Worm (Caenorhabditis elegans) whole organism, L4 larva: ENCODE measurements around the gene F19B2.5.
A peak's percentile ranks its signal among the peaks of the same experiment; 100 is the strongest.

ENCODE experiments used
- D1046.2 ChIP-seq: fragments of 200-800 bp; sonication (Bioruptor generic); IDR thresholded peaks from 2 replicates; pipeline ENCODE4 v1.3.6; 2022; ENCODE audit warnings: missing genetic modification characterization, missing compliant biosample characterization
- F10B5.3 ChIP-seq: sonication (generic microtip); optimal IDR thresholded peaks from 2 replicates; lab custom pipeline; 2016; ENCODE audit warnings: mild to moderate bottlenecking, missing genetic modification characterization, missing compliant biosample characterization
- F44E2.7 ChIP-seq: fragments of 200-800 bp; sonication (Bioruptor generic); IDR thresholded peaks from 2 replicates; pipeline ENCODE4 v2.1.2; 2022; ENCODE audit warnings: missing genetic modification characterization, missing compliant biosample characterization
- R02D3.7 ChIP-seq: fragments of 150-350 bp; sonication (generic microtip); optimal IDR thresholded peaks from 3 replicates; lab custom pipeline; 2014; ENCODE audit warnings: missing biosample characterization, missing genetic modification characterization
- T26A8.4 ChIP-seq: fragments of 200-800 bp; sonication (Bioruptor generic); IDR thresholded peaks from 2 replicates; pipeline ENCODE4 v1.3.6; 2022; ENCODE audit warnings: missing genetic modification characterization, missing compliant biosample characterization
- Y75B8A.6 ChIP-seq: fragments of 200-800 bp; sonication (Bioruptor generic); IDR thresholded peaks from 2 replicates; pipeline ENCODE4 v1.3.6; 2022; ENCODE audit warnings: missing genetic modification reagents, missing genetic modification characterization, missing compliant biosample characterization
- ZK337.2 ChIP-seq: fragments of 200-800 bp; sonication (Bioruptor generic); IDR thresholded peaks from 2 replicates; pipeline ENCODE4 v1.3.6; 2022; ENCODE audit warnings: missing genetic modification reagents, missing genetic modification characterization, missing compliant biosample characterization
- aha-1 ChIP-seq: fragments of 150-350 bp; peaks from one replicate; lab custom pipeline; 2014; ENCODE audit warnings: missing biosample characterization, missing genetic modification characterization
- gei-8 ChIP-seq: fragments of 200-800 bp; sonication (Bioruptor generic); optimal IDR thresholded peaks from 2 replicates; lab custom pipeline; 2018; ENCODE audit warnings: mild to moderate bottlenecking, missing genetic modification characterization, missing compliant biosample characterization
- hlh-30 ChIP-seq: sonication (generic microtip); optimal IDR thresholded peaks from 2 replicates; lab custom pipeline; 2017; ENCODE audit warnings: antibody characterized with exemption, mild to moderate bottlenecking, missing genetic modification characterization, missing compliant biosample characterization; ENCODE audit not compliant: insufficient read depth
- hmg-1.1 ChIP-seq: fragments of 200-800 bp; sonication (Bioruptor generic); IDR thresholded peaks from 2 replicates; pipeline ENCODE4 v1.3.6; 2022; ENCODE audit warnings: missing genetic modification reagents, missing genetic modification characterization, missing compliant biosample characterization
- lin-15B ChIP-seq: fragments of 150-350 bp; sonication (generic microtip); optimal IDR thresholded peaks from 3 replicates; lab custom pipeline; 2014; ENCODE audit warnings: missing biosample characterization, missing genetic modification characterization
- lin-38 ChIP-seq: fragments of 200-800 bp; sonication (Bioruptor generic); IDR thresholded peaks from 2 replicates; pipeline ENCODE4 v1.3.6; 2022; ENCODE audit warnings: missing genetic modification reagents, missing genetic modification characterization, missing compliant biosample characterization
- madf-5 ChIP-seq, 2 experiments: fragments of 200-800 bp; sonication (Bioruptor generic); IDR thresholded peaks; 2 replicates each; pipeline ENCODE4 v1.3.6; 2022; ENCODE audit warnings: missing compliant biosample characterization in 2 of 2, missing genetic modification characterization in 2 of 2
- mep-1 ChIP-seq: fragments of 150-350 bp; sonication (generic microtip); optimal IDR thresholded peaks from 3 replicates; lab custom pipeline; 2014; ENCODE audit warnings: missing biosample characterization, missing genetic modification characterization
- nhr-111 ChIP-seq: fragments of 200-800 bp; sonication (Bioruptor generic); optimal IDR thresholded peaks from 2 replicates; lab custom pipeline; 2018; ENCODE audit warnings: mild to moderate bottlenecking, missing genetic modification characterization, missing compliant biosample characterization
- nhr-25 ChIP-seq: sonication (generic microtip); optimal IDR thresholded peaks from 2 replicates; lab custom pipeline; 2017; ENCODE audit warnings: missing genetic modification characterization, mild to moderate bottlenecking, missing compliant biosample characterization, antibody characterized with exemption, moderate library complexity, borderline replicate concordance; ENCODE audit not compliant: insufficient read depth
- nhr-42 ChIP-seq: fragments of 200-800 bp; sonication (Bioruptor generic); IDR thresholded peaks from 2 replicates; pipeline ENCODE4 v1.3.6; 2022; ENCODE audit warnings: missing genetic modification characterization, missing compliant biosample characterization
- pha-4 ChIP-seq, 2 experiments: fragments of 150-350 bp in 1 of 2; fragments of 200-800 bp in 1 of 2; sonication (Bioruptor generic) in 1 of 2; IDR thresholded peaks in 1 of 2; optimal IDR thresholded peaks in 1 of 2; 2 replicates each; pipeline versions ENCODE4 v1.3.6 to Lab custom; 2014 to 2022; ENCODE audit warnings: missing genetic modification characterization in 2 of 2, missing genetic modification reagents in 2 of 2, missing biosample characterization in 1 of 2, missing compliant biosample characterization in 1 of 2
- php-3 ChIP-seq: fragments of 200-800 bp; sonication (Bioruptor generic); IDR thresholded peaks from 2 replicates; pipeline ENCODE4 v1.3.6; 2022; ENCODE audit warnings: missing genetic modification reagents, missing genetic modification characterization, missing compliant biosample characterization
- pqm-1 ChIP-seq: sonication (generic microtip); optimal IDR thresholded peaks from 2 replicates; lab custom pipeline; 2017; ENCODE audit warnings: missing biosample characterization, missing genetic modification characterization
- saeg-2 ChIP-seq: fragments of 200-800 bp; sonication (Bioruptor generic); IDR thresholded peaks from 2 replicates; pipeline ENCODE4 v1.3.6; 2022; ENCODE audit warnings: missing genetic modification reagents, missing genetic modification characterization, missing compliant biosample characterization
- set-16 ChIP-seq: fragments of 200-800 bp; sonication (Bioruptor generic); IDR thresholded peaks from 2 replicates; pipeline ENCODE4 v1.3.6; 2022; ENCODE audit warnings: missing genetic modification reagents, missing genetic modification characterization, missing compliant biosample characterization
- snpc-1.2 ChIP-seq: fragments of 200-800 bp; sonication (Bioruptor generic); IDR thresholded peaks from 2 replicates; pipeline ENCODE4 v1.3.6; 2022; ENCODE audit warnings: missing genetic modification reagents, missing genetic modification characterization, missing compliant biosample characterization
- unc-62 ChIP-seq, 3 experiments: fragments of 150-350 bp in 1 of 3; sonication (generic microtip); optimal IDR thresholded peaks in 2 of 3; peaks in 1 of 3; 1 replicate in 1 of 3; 2 replicates in 2 of 3; lab custom pipeline; 2014 to 2017; ENCODE audit warnings: missing biosample characterization in 3 of 3, missing genetic modification characterization in 3 of 3, missing genetic modification reagents in 3 of 3, missing genotype in 1 of 3
- vab-7 ChIP-seq: fragments of 200-800 bp; sonication (Bioruptor generic); IDR thresholded peaks from 2 replicates; pipeline ENCODE4 v1.3.6; 2022; ENCODE audit warnings: missing genetic modification reagents, missing genetic modification characterization, missing compliant biosample characterization
- zip-11 ChIP-seq: fragments of 200-800 bp; sonication (Bioruptor generic); IDR thresholded peaks from 2 replicates; pipeline ENCODE4 v1.3.6; 2022; ENCODE audit warnings: missing genetic modification characterization, missing compliant biosample characterization
- ztf-11 ChIP-seq: fragments of 150-350 bp; optimal IDR thresholded peaks from 2 replicates; lab custom pipeline; 2014; ENCODE audit warnings: missing biosample characterization, missing genetic modification characterization

Gene F19B2.5

DNA sequence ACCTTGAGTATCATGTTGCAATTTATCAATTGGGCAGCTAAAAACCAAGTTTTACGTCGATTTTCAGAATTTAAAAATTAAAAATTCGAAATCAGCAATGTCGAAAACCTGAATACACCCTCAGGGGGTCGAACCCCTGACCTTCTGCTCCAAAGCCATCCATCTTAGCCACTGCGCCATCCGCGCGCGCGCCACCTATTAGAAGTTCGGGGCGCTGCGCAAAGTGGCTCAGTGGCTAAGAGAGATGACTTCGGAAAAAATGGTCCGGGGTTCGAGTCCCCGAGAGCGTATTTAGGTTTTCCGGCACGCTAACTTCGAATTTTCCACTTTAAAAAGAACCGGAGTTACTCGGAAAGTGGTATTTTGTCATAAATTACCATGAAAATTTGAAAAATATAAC lies 39.6 kb downstream of the F19B2.5 start:
- TF ChIP-seq nhr-111 (GFP tag; lab: Kevin White, UChicago) (no peak), set-16 (GFP tag; lab: Robert Waterston, UW) (peak; percentile 65), F44E2.7 (GFP tag; lab: Robert Waterston, UW) (0 out of 2 replicates have a peak, but pooled peaks have one; percentile 64), aha-1 (tag; lab: Kevin White, UChicago) (peak; percentile 13), D1046.2 (GFP tag; lab: Robert Waterston, UW) (no peak), hlh-30 (tag; lab: Kevin White, UChicago) (no peak), madf-5 (GFP tag; IDR thresholded peaks at IDR 0.05; lab: Robert Waterston, UW) (no peak), php-3 (GFP tag; lab: Robert Waterston, UW) (0 out of 2 replicates have a peak, but pooled peaks have one; percentile 27)

DNA sequence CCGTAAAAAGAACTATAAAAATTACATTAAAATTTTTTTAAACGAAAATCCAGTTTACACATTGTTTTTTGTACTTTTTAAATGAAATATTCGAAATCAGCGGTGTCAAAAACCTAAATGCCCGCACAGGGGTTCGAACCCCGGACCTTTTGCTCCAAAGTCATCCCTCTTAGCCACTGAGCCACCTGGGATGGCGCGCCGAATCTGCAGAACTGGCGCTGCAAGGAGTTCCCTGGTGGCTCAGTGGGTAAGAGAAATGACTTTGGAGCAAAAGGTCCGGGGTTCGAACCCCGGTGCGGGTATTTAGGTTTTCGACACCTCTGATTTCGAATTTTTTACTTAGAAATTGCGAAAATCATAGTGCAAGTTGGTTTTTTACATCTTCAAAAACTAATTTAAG lies 40.3 kb downstream of the F19B2.5 start:
- TF ChIP-seq vab-7 (GFP tag; lab: Robert Waterston, UW) (0 out of 2 replicates have a peak, but pooled peaks have one; percentile 10), F44E2.7 (GFP tag; lab: Robert Waterston, UW) (0 out of 2 replicates have a peak, but pooled peaks have one; percentile 55), mep-1 (tag; lab: Kevin White, UChicago) (no peak), zip-11 (GFP tag; lab: Robert Waterston, UW) (no peak), madf-5 (GFP tag; IDR thresholded peaks at IDR 0.05; lab: Robert Waterston, UW) (0 out of 4 replicates have a peak, but pooled peaks of 1 of the 2 experiments have one; percentile 30), set-16 (GFP tag; lab: Robert Waterston, UW) (peak; percentile 39; the same call in 1 of the 2 replicates)

DNA sequence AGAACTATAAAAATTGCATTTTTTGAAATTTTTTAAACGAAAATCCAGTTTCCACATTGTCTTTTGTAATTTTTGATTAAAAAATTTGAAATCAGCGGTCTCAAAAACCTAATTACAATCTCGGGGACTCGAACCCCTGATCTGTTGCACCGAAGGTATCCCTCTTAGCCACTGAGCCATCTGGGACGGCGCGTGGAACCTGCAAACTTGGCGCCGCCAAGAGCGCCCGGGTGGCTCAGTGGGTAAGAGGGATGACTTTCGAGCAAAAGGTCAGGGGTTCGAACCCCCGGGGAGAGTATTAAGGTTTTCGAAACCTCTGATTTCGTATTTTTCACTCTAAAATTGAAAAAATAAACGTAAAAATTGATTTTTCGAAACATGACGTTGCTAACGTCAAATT lies 41.0 kb downstream of the F19B2.5 start:
- TF ChIP-seq php-3 (GFP tag; lab: Robert Waterston, UW): no peak
- peak; percentile 69 for TF ChIP-seq set-16 (GFP tag; lab: Robert Waterston, UW)
- 0 out of 2 replicates have a peak, but pooled peaks have one; percentile 31 for TF ChIP-seq nhr-42 (GFP tag; lab: Robert Waterston, UW)

DNA sequence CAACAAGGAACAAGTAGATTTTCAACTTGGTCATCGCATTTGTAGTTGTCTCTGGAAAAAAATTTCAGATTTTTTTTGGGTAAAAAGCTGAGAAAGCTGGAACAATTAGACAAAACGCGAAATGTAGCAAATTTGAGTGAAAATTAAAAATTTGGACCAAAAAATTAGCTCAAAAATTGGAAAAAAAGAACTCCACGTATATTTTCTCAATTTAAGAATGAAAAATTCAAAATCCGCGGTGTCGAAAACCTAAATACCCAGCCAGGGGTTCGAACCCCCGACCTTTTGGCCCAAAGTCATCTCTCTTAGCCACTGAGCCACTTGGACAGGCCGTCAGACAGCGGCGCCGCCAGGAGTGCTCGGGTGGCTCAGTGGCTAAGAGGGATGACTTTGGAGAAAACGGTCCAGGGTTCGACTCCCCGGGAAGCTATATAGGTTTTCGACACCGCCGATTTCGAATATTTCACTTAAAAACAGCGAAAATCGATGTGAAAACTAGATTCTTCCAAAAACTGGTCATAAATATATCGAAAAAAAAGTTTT lies 43.3 kb downstream of the F19B2.5 start, which contains the start of gene ncx-1:
ncx-1 (minus strand) TSS at position 51 of the 543 bp plus-strand sequence.
- TF ChIP-seq F10B5.3 (no peak), lin-15B (tag; lab: Kevin White, UChicago) (no peak), lin-38 (GFP tag; lab: Robert Waterston, UW) (no peak), T26A8.4 (GFP tag; lab: Robert Waterston, UW) (no peak), nhr-25 (tag; lab: Kevin White, UChicago) (no peak), set-16 (GFP tag; lab: Robert Waterston, UW) (peak; percentile 70), Y75B8A.6 (no peak), pha-4 (GFP tag; IDR thresholded peaks at IDR 0.05; lab: Robert Waterston, UW) (0 out of 2 replicates have a peak, but pooled peaks have one; percentile 19), pha-4 (tag; optimal IDR thresholded peaks at IDR 0.05; lab: Kevin White, UChicago) (no peak)
- TF ChIP-seq, all 104 proteins: peak for 2

DNA sequence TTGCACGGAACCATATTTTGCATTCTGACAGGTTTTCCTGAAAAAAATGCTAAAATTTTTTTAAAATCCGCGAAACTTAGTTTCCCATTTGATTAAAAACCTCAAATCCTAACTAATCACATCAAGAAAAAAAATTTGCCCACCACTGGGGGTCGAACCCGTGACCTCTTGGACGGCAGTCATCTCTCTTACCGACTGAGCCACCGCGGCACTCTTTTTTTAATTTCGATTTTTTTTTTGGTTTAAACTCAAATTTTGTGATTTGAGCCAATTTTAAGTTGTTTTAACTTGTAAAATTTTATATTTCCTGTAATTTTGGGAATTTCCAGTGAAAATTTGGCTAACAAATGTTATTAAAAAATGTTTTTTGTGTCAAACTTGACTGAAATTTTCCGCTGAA lies 44.2 kb downstream of the F19B2.5 start:
- no peak for TF ChIP-seq ZK337.2
- TF ChIP-seq D1046.2 (GFP tag; lab: Robert Waterston, UW): no peak
- no peak for TF ChIP-seq saeg-2 (GFP tag; lab: Robert Waterston, UW)
- no peak for TF ChIP-seq pqm-1 (tag; lab: Kevin White, UChicago)
- no peak for TF ChIP-seq aha-1 (tag; lab: Kevin White, UChicago)
- no peak for TF ChIP-seq hmg-1.1 (GFP tag; lab: Robert Waterston, UW)
- no peak for TF ChIP-seq gei-8 (GFP tag; lab: Kevin White, UChicago)
- TF ChIP-seq ztf-11: no peak
- TF ChIP-seq R02D3.7 (tag; lab: Kevin White, UChicago): no peak
- TF ChIP-seq unc-62 (GFP tag; optimal IDR thresholded peaks at IDR 0.05 in 1 of 2; lab: Kevin White, UChicago): no peak
- no peak for TF ChIP-seq unc-62 (tag; optimal IDR thresholded peaks at IDR 0.05; lab: Kevin White, UChicago)
- no peak for TF ChIP-seq snpc-1.2 (GFP tag; lab: Robert Waterston, UW)
